Fruit fly (Drosophila melanogaster): ENCODE measurements around the gene Nepl11.

The Nepl11 gene

dm6 chr3R:4337580-4337979 lies 42.9 kb upstream of the Nepl11 start, which contains the start of the genes Skp2 and CG1103 (continued):
- TF ChIP-seq CG9817 (tag; optimal IDR thresholded peaks at IDR 0.05) (no peak), stwl (tag; optimal IDR thresholded peaks at IDR 0.05) (peak; percentile 94), CG15601 (tag; optimal IDR thresholded peaks at IDR 0.05) (peak; percentile 25), HLH54F (GFP tag; optimal IDR thresholded peaks at IDR 0.05) (no peak), yki (optimal IDR thresholded peaks at IDR 0.05) (no peak), Nf-YC (tag; optimal IDR thresholded peaks at IDR 0.05) (peak; percentile 36), gsb-n (tag; optimal IDR thresholded peaks at IDR 0.05) (no peak), pita (GFP tag; optimal IDR thresholded peaks at IDR 0.05) (no peak), cas (GFP tag; IDR thresholded peaks at IDR 0.05) (no peak), chinmo (GFP tag; IDR thresholded peaks at IDR 0.05; ENCODE audit: partially characterized antibody) (no peak), nau (GFP tag; optimal IDR thresholded peaks at IDR 0.05) (no peak), scrt (GFP tag; optimal IDR thresholded peaks at IDR 0.05) (no peak), mirr (GFP tag; optimal IDR thresholded peaks at IDR 0.05) (no peak), CG6272 (GFP tag; IDR thresholded peaks at IDR 0.05) (no peak), Dbx (GFP tag; IDR thresholded peaks at IDR 0.05) (no peak), slbo (GFP tag; IDR thresholded peaks at IDR 0.05) (no peak), pho (GFP tag; optimal IDR thresholded peaks at IDR 0.05) (no peak), Dip2 (GFP tag; IDR thresholded peaks at IDR 0.05) (no peak), inv (GFP tag; IDR thresholded peaks at IDR 0.05; ENCODE audit: partially characterized antibody) (no peak), CG3726 (GFP tag; IDR thresholded peaks at IDR 0.05) (no peak), Kr (GFP tag; optimal IDR thresholded peaks at IDR 0.05) (no peak), sc (optimal IDR thresholded peaks at IDR 0.05) (no peak), sc (GFP tag; optimal IDR thresholded peaks at IDR 0.05) (no peak), dmrt11E (tag; optimal IDR thresholded peaks at IDR 0.05) (no peak), Gug (GFP tag; IDR thresholded peaks at IDR 0.05) (no peak), CG12071 (GFP tag; optimal IDR thresholded peaks at IDR 0.05) (no peak), CG32767 (GFP tag; IDR thresholded peaks at IDR 0.05) (no peak), CG33557 (GFP tag; optimal IDR thresholded peaks at IDR 0.05) (no peak), CG7372 (GFP tag; IDR thresholded peaks at IDR 0.05) (no peak), lilli (GFP tag; optimal IDR thresholded peaks at IDR 0.05) (no peak), Med (GFP tag) (peak; percentile 76), Lim3 (GFP tag; IDR thresholded peaks at IDR 0.05) (no peak), CG4707 (GFP tag; optimal IDR thresholded peaks at IDR 0.05) (no peak), nerfin-2 (GFP tag; IDR thresholded peaks at IDR 0.05; ENCODE audit: partially characterized antibody) (no peak), vvl (GFP tag; IDR thresholded peaks at IDR 0.05) (0 out of 2 replicates have a peak, but pooled peaks have one; percentile 32), Bgb (GFP tag; IDR thresholded peaks at IDR 0.05; ENCODE audit: partially characterized antibody) (peak; percentile 54), oc (tag; optimal IDR thresholded peaks at IDR 0.05) (no peak), Optix (GFP tag; IDR thresholded peaks at IDR 0.05) (no peak), grau (tag; optimal IDR thresholded peaks at IDR 0.05) (no peak), Scr (GFP tag; IDR thresholded peaks at IDR 0.05; ENCODE audit: partially characterized antibody) (peak; percentile 48), CG34422 (GFP tag; IDR thresholded peaks at IDR 0.05) (no peak), amos (GFP tag; IDR thresholded peaks at IDR 0.05; ENCODE audit: partially characterized antibody) (peak; percentile 47), Ptx1 (GFP tag; IDR thresholded peaks at IDR 0.05) (no peak), wor (GFP tag; IDR thresholded peaks at IDR 0.05) (no peak), Camta (GFP tag; optimal IDR thresholded peaks at IDR 0.05) (no peak), CG1792 (GFP tag; optimal IDR thresholded peaks at IDR 0.05) (no peak), sd (tag; optimal IDR thresholded peaks at IDR 0.05) (no peak), CG8478 (optimal IDR thresholded peaks at IDR 0.05) (no peak), Gsc (GFP tag; IDR thresholded peaks at IDR 0.05) (no peak), CG4328 (GFP tag; optimal IDR thresholded peaks at IDR 0.05) (no peak), HmgD (GFP tag; optimal IDR thresholded peaks at IDR 0.05) (peak; percentile 23), chm (GFP tag; IDR thresholded peaks at IDR 0.05) (no peak), al (GFP tag; IDR thresholded peaks at IDR 0.05) (no peak)

Measured in whole organism, embryonic.